Worm (Caenorhabditis elegans): ENCODE measurements around the gene npr-29.

DNA sequence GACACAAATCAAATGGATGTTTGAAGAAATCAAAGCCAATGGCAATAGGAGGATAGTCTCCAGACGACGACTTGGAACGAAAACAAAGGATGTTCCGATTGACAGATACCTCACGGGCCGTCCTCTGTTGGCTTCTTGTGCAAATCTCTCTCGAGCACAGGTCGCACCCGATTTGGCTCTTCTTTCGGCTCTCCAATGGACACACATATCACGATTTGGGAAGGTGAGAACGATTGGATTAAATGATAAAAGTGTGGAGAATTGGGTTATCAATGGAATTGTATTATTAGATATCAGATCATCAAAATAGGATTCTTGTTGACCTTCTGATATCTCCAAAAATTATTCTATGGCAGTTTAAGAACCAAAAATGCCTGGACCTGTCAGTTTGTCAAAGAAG is 9.1 kb downstream of the npr-29 start, which contains the start of gene ZC84.1:
- TF ChIP-seq him-1 (tag; optimal IDR thresholded peaks at IDR 0.05) (no peak), W03F9.2 (tag; optimal IDR thresholded peaks at IDR 0.05) (no peak), dao-5 (tag; optimal IDR thresholded peaks at IDR 0.05) (no peak)

Measured in whole organism, L4/young adult.